Worm (Caenorhabditis elegans) whole organism, L4 larva: ENCODE results near the gene kreg-1.

Experiments
- ama-1 ChIP-seq: fragments of 150-350 bp; optimal IDR thresholded peaks from 2 replicates; lab custom pipeline; 2014; ENCODE audit warnings: inconsistent platforms, mixed read lengths
- jun-1 ChIP-seq: fragments of 150-350 bp; optimal IDR thresholded peaks from 2 replicates; lab custom pipeline; 2014; ENCODE audit warnings: missing biosample characterization, missing genetic modification reagents, missing genetic modification characterization
- lsy-2 ChIP-seq, 2 experiments: fragments of 150-350 bp in 1 of 2; sonication (generic microtip) in 1 of 2; optimal IDR thresholded peaks; 2 replicates each; lab custom pipeline; 2014 to 2017; ENCODE audit warnings: missing biosample characterization in 2 of 2, missing genetic modification characterization in 2 of 2
- nhr-237 ChIP-seq: sonication (generic microtip); optimal IDR thresholded peaks from 2 replicates; lab custom pipeline; 2017; ENCODE audit warnings: missing biosample characterization, missing genetic modification characterization
- nhr-28 ChIP-seq: fragments of 150-350 bp; optimal IDR thresholded peaks from 2 replicates; lab custom pipeline; 2014; ENCODE audit warnings: missing biosample characterization, missing genetic modification characterization
- nhr-41 ChIP-seq: fragments of 200-800 bp; sonication (Bioruptor generic); IDR thresholded peaks from 2 replicates; pipeline ENCODE4 v1.3.6; 2022; ENCODE audit warnings: missing genetic modification reagents, missing genetic modification characterization, missing compliant biosample characterization
- snpc-4 ChIP-seq: fragments of 150-350 bp; optimal IDR thresholded peaks from 2 replicates; lab custom pipeline; 2014; ENCODE audit warnings: missing biosample characterization, missing genetic modification characterization

- no peak for TF ChIP-seq jun-1
- TF ChIP-seq ama-1, result no peak
- TF ChIP-seq nhr-28, result peak; percentile 42
- no peak for TF ChIP-seq nhr-41 (GFP tag; lab: Robert Waterston, UW)
- no peak for TF ChIP-seq nhr-237 (tag; lab: Kevin White, UChicago)
- no peak for TF ChIP-seq lsy-2 (tag; optimal IDR thresholded peaks at IDR 0.05; lab: Kevin White, UChicago)
- no peak for TF ChIP-seq snpc-4 (tag; lab: Kevin White, UChicago)
Measured at ce11 chrX:8718153-8718552, 8.6 kb downstream of the kreg-1 start.
